Worm (Caenorhabditis elegans): ENCODE results near the gene R07B7.2.

DNA sequence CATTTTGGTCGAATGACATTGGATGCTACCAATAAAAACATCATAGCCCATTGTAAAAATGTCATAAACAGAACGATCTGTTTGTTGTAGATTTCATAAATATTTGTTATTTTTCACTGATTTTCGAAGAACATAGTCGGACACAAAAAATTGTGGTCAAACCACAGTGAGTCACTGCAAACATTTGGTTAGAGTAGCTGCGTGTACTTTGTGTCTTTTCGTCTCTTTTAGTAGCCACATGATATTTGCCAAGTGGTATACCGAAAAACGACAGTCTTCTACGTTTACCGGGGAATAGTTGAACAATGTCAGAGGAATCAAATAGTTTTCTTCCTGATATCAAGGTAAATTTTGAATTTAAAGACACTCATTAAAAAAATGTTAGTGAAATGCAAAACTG is 32.2 kb upstream of the R07B7.2 start, which contains the start of gene nhr-206:
- no peak for TF ChIP-seq zag-1 (tag; optimal IDR thresholded peaks at IDR 0.05)
- TF ChIP-seq egl-27 (tag; optimal IDR thresholded peaks at IDR 0.05), result no peak
- no peak for TF ChIP-seq ZK546.5 (tag; optimal IDR thresholded peaks at IDR 0.05)
- no peak for TF ChIP-seq ceh-82 (tag; optimal IDR thresholded peaks at IDR 0.05)
- TF ChIP-seq lin-39 (tag; optimal IDR thresholded peaks at IDR 0.05), result no peak
- peak; percentile 12 for TF ChIP-seq nhr-25 (tag; optimal IDR thresholded peaks at IDR 0.05)
- no peak for TF ChIP-seq unc-55 (GFP tag; optimal IDR thresholded peaks at IDR 0.05)
